Fruit fly (Drosophila melanogaster) S2 (cell line): ENCODE measurements around the gene Pfdn5.

Experiments
- CG8478 ChIP-seq: fragments of >200 bp; optimal IDR thresholded peaks from 2 replicates; lab custom pipeline; 2018
- CTCF ChIP-seq, 2 experiments: fragments of >200 bp; optimal IDR thresholded peaks; 2 replicates each; lab custom pipeline; 2018

Gene Pfdn5

DNA sequence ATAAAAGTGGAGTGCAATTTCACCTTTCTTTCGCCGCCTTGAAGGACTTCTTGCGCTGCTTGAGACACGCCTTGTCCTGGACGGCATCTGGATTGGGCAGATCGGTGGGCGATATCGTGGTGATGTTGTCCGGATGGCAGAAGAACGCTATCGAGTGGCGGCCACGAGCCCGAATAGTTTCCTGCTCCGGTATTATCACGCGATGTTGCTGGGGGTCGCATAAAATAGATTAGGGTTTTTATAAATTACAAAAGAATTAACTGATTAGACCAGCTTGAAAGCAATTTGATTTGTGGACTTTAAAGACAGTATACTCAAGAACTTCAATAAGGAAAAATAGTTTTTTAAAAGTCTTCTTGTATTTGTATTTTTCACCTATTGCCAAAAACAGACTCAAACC, 33.6 kb downstream of the Pfdn5 start:
- TF ChIP-seq CG8478 (lab: Kevin White, UChicago) (no peak), CTCF (optimal IDR thresholded peaks at IDR 0.05; lab: Kevin White, UChicago) (no peak)

DNA sequence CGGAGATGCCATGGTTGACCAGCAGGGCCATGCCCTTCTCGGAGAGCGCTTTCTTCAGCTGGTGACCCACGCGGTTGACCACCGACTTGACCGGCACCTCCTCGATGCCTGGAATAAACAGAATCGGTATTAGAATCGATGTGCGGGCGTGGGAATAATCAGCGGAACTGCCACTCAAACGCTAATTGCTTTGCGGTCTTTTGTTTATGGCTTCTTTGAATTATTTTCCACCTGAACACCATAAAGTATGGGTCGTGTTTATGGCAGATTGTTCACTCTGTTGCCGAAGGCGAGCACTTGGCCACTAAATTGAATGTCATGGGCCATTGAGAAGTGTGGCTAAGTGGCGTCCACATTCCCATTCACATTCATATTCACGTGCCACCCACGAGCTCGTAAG, 35.2 kb downstream of the Pfdn5 start:
- TF ChIP-seq CG8478 (lab: Kevin White, UChicago) (no peak), CTCF (optimal IDR thresholded peaks at IDR 0.05; lab: Kevin White, UChicago) (no peak)

DNA sequence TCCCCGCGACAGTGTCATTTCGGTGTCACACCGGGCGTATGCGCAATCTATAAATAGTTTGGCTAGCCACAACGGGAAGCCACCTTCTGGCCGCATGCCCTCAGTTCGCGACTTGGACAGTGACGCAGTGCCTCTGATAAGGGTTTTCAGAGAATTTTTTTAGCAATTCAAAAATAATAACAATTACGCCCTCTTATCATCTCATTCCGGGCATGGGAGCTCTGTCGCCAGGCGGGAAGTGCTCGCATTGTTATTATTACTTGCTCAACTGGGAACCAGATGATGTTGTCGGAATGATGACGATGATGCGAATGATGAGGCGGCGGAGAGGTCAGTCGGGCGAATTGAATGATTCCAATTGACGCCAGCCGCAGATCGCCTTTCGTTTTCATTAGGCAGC, 36.0 kb downstream of the Pfdn5 start:
- TF ChIP-seq CTCF (optimal IDR thresholded peaks at IDR 0.05; lab: Kevin White, UChicago) (no peak), CG8478 (lab: Kevin White, UChicago) (no peak)

DNA sequence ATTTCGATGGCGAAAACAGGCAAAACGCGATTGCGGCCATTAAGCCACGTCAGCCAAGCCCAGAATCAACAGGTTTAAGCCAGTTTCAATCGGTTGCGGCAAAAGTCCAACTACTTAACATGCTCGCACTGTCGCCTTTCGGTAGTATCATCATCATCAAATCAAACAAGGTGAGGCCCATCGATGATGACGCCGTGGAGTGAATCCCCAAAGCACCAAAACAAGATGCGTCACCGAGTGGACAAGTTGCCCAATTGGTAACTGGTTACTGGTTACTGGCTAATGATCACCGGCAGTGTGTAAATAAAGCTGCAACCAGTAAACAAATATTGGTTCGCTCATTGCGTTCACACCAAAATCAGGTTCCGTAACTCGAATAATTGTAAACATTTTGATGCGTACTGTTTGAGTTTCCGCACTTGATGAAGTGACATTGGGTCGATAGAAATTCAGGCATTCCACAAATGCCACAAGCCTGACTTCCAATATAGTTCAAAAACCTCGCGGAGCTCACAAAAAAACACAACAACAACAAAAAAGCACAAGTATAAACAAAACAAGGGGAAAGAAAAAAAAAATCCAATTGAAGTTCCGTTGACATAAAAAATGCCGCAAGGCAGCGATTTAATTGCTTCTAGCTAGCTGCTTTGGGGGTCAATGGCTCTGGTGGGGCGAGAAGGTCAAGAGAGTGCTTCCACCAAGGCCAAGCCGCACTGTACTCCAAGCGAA, 37.7 kb downstream of the Pfdn5 start:
- no peak for TF ChIP-seq CTCF (optimal IDR thresholded peaks at IDR 0.05; lab: Kevin White, UChicago)
- no peak for TF ChIP-seq CG8478 (lab: Kevin White, UChicago)

DNA sequence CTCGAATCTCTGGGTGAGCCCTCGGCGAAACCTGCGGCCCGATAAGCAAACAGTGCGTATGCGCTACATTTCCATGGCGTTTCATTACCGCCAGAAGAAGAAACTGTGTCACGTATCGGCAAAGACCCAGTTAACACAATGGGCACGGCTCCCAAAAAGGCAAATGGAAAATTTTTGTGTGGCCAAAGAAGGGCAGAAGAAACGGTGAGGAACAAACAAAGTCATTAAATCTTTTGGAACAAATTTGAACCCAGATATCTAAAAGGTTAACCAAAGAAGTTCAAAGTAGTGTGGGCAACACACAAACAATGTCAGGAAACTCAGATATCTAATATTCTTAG, 38.2 kb downstream of the Pfdn5 start:
- no peak for TF ChIP-seq CG8478 (lab: Kevin White, UChicago)
- no peak for TF ChIP-seq CTCF (optimal IDR thresholded peaks at IDR 0.05; lab: Kevin White, UChicago)

DNA sequence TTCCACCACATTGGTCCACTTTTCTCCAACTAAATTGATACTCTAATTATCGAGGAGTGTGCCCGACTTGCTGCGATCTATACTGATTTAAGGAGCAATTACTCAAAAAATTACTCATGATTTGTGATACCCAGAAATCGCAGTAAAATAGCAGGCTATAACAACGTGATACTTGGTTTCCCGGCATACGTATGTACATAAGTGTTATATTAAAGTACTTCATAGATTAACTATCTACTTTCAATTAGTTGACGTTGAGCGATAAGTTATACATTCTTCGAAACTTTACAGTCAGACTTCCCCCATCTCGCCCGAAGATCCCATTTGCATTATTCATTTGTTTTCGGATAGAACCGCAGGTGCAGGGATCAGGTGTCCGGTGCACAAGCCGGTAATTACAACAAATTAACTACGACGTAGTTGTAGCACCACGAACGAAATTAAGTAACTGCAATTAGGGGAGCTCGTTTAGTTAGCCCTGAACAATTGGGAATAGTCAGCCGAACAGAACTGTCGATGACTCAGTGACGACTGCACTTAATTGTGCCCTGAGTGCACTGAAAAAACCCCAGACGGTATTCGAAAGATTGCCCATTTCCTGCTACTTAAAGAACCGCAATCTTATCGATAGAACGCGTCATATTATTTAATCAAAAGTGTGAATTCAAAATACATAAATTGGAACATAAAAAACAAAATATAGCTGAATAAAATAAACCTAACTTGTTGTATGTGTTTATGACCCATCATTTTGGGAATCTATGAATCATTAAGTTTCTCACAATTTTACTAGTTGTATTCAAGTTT, 38.9 kb downstream of the Pfdn5 start:
- TF ChIP-seq CTCF (optimal IDR thresholded peaks at IDR 0.05; lab: Kevin White, UChicago) = no peak
- TF ChIP-seq CG8478 (lab: Kevin White, UChicago) = no peak

DNA sequence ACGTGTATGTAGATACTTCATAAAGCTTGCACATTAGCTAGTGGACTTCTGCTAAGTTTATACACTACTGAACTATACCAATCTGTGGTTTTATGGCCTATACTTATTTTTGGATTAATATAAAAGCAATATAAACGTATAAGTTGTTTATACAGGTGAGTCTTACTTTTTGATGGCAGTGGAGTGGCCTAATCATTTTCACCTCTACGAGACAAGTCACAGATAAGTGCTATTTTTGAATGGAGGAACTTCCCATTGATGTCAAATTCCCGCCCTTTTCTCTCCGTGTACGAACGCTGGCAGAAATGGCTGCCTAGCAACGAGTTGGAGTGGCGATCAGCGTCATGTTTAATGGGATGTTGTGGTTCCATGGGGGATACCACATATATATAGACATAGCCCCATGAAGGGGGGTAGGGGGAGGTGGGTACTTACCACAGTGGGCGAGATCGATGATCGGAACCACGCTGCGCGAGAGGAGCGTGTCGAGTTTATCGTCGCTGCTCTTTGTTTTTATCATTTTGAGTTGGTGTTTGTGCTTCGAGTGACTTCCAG, 39.6 kb downstream of the Pfdn5 start:
- no peak for TF ChIP-seq CTCF (optimal IDR thresholded peaks at IDR 0.05; lab: Kevin White, UChicago)
- no peak for TF ChIP-seq CG8478 (lab: Kevin White, UChicago)

DNA sequence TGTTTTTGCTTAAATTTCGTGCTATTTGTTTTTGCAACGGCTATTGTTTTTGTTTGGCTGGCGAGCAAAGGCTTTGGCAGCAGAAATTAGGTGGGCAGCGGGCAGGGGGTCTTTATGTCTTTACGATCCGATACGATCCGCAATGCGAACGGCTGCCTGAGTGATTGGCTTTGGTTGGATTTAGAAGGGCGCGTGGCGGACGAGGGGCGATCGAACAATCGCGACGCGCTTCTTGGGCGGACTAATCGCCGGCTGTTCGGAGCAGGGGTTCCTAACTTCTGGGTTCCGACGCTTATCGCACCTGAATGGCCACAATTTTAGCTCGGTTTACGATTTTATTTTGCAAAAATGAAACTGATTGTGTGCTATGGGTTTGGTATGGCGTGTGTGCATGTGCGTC, 40.4 kb downstream of the Pfdn5 start:
- no peak for TF ChIP-seq CG8478 (lab: Kevin White, UChicago)
- no peak for TF ChIP-seq CTCF (optimal IDR thresholded peaks at IDR 0.05; lab: Kevin White, UChicago)

DNA sequence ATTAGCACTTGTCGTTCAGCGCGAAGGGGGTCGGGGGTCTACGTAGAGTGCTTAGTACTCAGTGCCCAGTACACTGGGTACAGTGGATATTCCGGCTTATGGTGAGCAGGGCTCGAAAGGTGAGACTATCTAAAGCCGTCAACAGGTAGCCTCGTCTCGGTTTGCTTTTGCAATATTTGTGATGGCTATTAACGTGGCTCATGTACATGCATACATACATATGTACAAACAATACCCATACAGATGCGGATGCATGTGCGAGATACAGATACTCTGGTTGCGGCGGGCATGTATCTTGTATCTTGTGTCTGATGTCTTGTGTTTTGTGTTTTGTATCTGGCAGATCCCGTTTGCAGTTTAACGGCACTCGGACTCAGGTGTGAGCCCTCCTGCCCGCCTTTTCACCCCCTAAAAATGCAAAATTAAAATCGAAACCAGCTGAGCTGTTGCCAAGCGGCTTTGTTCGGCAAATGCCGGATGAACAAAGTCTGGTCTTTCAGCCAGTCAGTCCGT, 40.9 kb downstream of the Pfdn5 start:
- TF ChIP-seq CG8478 (lab: Kevin White, UChicago) (no peak), CTCF (optimal IDR thresholded peaks at IDR 0.05; lab: Kevin White, UChicago) (no peak)

DNA sequence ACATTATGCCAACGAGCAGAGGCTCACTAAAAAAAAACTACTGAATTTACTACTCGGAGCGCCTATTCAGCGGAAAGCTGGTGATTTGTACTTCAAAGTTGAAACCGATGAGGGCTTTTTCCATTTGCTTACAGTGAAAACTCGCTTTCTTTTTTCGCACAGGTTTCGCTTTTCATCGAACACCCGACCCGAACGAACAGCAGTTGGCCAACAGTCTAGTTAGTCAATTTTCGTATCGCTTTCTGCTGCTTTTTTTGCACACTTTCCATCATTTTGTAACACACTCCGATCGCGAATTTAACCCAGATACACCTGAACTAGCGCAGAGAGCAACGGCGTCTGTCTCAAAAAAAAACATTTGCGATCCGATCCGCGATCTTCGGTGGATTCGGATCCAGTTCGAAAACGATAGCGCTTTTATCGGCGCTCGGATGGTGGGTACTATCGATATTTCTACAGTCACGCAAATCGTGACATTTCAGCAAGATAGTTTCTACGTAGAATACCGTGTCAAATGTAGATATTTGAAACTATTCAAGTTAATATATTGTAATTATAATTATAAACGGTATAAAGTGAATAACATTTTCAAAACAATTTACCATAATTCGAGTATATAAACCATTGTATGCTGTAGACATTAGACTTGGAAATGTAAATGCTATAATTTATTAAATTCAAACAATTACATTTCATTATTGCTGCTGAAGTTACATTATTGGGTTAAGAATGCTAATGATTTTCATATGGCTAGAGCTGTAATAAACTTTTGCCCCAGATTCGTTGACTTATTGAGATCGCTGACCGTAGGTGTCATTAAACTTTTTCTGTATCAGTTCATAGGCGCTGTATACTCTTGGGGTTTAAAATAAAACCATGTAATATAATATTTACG, 41.7 kb downstream of the Pfdn5 start, which contains the start of gene CG5346:
CG5346 (minus strand) TSS at position 400 of the 895 bp plus-strand sequence.
- TF ChIP-seq CTCF (optimal IDR thresholded peaks at IDR 0.05; lab: Kevin White, UChicago) = peak; percentile 8 to 46
- TF ChIP-seq CG8478 (lab: Kevin White, UChicago) = no peak

DNA sequence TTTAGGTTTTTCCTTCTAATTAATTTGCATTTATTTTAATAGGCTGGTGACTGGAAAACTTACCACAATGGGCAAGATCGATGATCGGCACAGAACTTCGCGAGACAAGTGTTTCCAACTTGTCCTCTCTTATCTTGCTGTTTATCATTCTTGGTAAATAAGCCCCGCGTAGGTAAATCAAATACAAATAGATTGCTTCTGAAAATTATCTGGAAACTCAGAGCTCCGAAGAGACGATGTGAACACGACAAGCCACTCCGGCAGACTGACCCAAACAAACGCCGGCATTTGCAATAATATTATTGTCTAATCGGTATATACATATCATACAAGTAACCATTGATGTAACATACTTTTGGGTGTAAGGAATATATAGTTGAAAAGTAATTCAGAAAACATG, 43.5 kb downstream of the Pfdn5 start, which contains the start of gene CG33099:
CG33099 (minus strand) TSS at position 268 of the 400 bp plus-strand sequence.
- TF ChIP-seq CTCF (optimal IDR thresholded peaks at IDR 0.05; lab: Kevin White, UChicago) = no peak
- TF ChIP-seq CG8478 (lab: Kevin White, UChicago) = no peak

DNA sequence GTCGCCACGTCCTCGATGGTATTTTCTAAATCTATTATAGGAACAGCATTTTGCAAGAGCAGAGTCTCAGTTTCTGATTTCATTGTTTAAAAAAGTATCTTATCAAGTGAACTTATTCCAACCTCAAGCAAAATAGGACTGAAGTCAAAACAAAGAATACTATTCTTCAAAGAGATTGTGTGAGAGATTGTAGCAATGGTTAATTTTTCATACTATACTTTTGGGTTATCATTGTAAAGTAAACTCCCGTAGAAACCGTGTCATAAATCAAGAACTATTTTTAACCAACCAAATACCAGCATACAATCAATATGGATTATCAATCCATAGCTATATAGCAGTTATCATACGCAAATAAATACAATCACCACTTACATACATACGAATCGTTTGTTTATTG, 45.0 kb downstream of the Pfdn5 start, which contains the start of gene CG33093:
CG33093 (minus strand) TSS at position 122 of the 400 bp plus-strand sequence.
- TF ChIP-seq CTCF (optimal IDR thresholded peaks at IDR 0.05; lab: Kevin White, UChicago) = no peak
- TF ChIP-seq CG8478 (lab: Kevin White, UChicago) = no peak

DNA sequence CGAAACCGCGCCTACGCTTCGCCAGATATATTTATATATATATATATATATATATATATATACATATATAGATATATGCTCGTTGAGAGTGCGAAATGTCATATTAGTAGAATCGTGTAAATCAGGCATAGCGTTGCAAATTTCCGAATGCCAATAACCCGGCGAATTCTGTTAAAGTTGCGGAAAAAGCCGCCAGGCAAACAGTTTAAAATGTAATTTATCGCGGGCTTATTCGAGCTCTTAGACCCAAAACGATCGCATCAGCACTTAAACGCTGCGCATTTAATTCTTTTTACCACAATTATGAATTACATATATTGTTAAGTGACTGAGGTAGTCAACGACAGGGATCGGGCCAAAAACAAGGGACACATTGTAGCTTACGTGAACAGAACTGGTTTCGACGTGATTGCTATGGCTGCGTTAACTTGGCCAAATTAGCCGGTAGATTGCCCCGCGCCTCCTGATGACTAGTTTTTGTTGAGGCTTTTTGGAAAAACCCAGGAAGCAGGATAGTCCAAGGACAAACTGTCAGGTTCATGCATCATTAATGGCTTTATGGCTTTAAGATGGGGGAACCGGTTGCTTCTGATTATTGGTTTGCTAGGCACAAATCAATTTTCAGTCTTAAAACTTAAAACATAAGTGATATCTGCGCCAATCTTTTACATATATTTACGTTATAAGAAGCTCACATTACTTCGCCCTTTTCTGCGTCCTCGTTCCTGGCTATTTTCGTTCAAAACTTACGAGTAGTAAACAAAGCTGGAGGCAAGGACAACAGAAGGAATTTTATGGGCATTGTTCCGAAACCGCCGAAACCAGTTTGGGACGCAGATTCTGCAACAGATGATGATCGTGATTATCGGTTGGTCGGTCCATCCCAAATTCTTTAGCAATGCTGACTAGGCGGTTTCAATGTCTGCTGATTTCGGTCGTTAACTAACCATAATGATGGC, 47.4 kb downstream of the Pfdn5 start:
- TF ChIP-seq CTCF (optimal IDR thresholded peaks at IDR 0.05; lab: Kevin White, UChicago) (no peak), CG8478 (lab: Kevin White, UChicago) (no peak)
